Worm (Caenorhabditis elegans): ENCODE results near the gene mtrr-1.

- TF ChIP-seq ref-1 (GFP tag; conservative IDR thresholded peaks at IDR 0.05) (no peak), klf-2 (GFP tag; conservative IDR thresholded peaks at IDR 0.05) (no peak), ztf-29 (GFP tag; IDR thresholded peaks at IDR 0.05) (no peak), tab-1 (GFP tag; IDR thresholded peaks at IDR 0.05) (no peak), flt-1 (GFP tag; IDR thresholded peaks at IDR 0.05) (no peak), med-1 (GFP tag; optimal IDR thresholded peaks at IDR 0.05; ENCODE audit: insufficient read depth) (no peak), T22C8.4 (GFP tag; IDR thresholded peaks at IDR 0.05) (no peak), ztf-23 (GFP tag; IDR thresholded peaks at IDR 0.05) (no peak), cog-1 (tag; optimal IDR thresholded peaks at IDR 0.05) (no peak)
Measured at ce11 chrII:9333714-9334113, 47.9 kb downstream of the mtrr-1 start, which contains the start of gene scp-1.
